Worm (Caenorhabditis elegans): ENCODE measurements around the gene W02A2.8.

- no peak for TF ChIP-seq ztf-11 (tag; optimal IDR thresholded peaks at IDR 0.05)
- no peak for TF ChIP-seq sem-2 (GFP tag; optimal IDR thresholded peaks at IDR 0.05)
- TF ChIP-seq snpc-4 (tag; optimal IDR thresholded peaks at IDR 0.05), result no peak
- no peak for TF ChIP-seq ham-2 (GFP tag; optimal IDR thresholded peaks at IDR 0.05)
- no peak for TF ChIP-seq unc-39 (tag; optimal IDR thresholded peaks at IDR 0.05)
- no peak for TF ChIP-seq mep-1 (tag; optimal IDR thresholded peaks at IDR 0.05)
These were observed 2.4 kb downstream of the W02A2.8 start for ce11 chrIV:13356005-13356404.

Data from whole organism, mixed stage, embryonic.